Worm (Caenorhabditis elegans): ENCODE data around the gene C46A5.1.

Gene C46A5.1

ce11 chrIV:7785506-7786065 lies 21.9 kb downstream of the C46A5.1 start, which contains the start of gene tag-322 (continued):
- peak; percentile 62 for TF ChIP-seq rbr-2 (tag; optimal IDR thresholded peaks at IDR 0.05)
- no peak for TF ChIP-seq R02D3.7 (tag; optimal IDR thresholded peaks at IDR 0.05)
- TF ChIP-seq unc-62 (GFP tag; optimal IDR thresholded peaks at IDR 0.05 in 1 of 2) = no peak
- no peak for TF ChIP-seq unc-62 (tag; optimal IDR thresholded peaks at IDR 0.05)
- no peak for TF ChIP-seq daf-19 (GFP tag; conservative IDR thresholded peaks at IDR 0.05)
- TF ChIP-seq pqm-1 (tag; optimal IDR thresholded peaks at IDR 0.05) = no peak
- peak; percentile 71 for TF ChIP-seq dpl-1 (GFP tag; optimal IDR thresholded peaks at IDR 0.05)
- TF ChIP-seq arid-1 (GFP tag; conservative IDR thresholded peaks at IDR 0.05) = 0 out of 2 replicates have a peak, but pooled peaks have one; percentile 32
- TF ChIP-seq nhr-48 (tag; optimal IDR thresholded peaks at IDR 0.05) = no peak
- no peak for TF ChIP-seq Y5F2A.4 (GFP tag; optimal IDR thresholded peaks at IDR 0.05)
- TF ChIP-seq nhr-10 (tag; optimal IDR thresholded peaks at IDR 0.05) = no peak
- no peak for TF ChIP-seq ceh-44 (GFP tag; IDR thresholded peaks at IDR 0.05)
- peak; percentile 42 for TF ChIP-seq nhr-77 (tag; optimal IDR thresholded peaks at IDR 0.05)
- TF ChIP-seq unc-130 (GFP tag; optimal IDR thresholded peaks at IDR 0.05) = no peak
- peak; percentile 54 for TF ChIP-seq hlh-30 (tag; optimal IDR thresholded peaks at IDR 0.05; ENCODE audit: insufficient read depth)
- peak; percentile 44 for TF ChIP-seq nhr-28 (tag; optimal IDR thresholded peaks at IDR 0.05)
- TF ChIP-seq mep-1 (tag; optimal IDR thresholded peaks at IDR 0.05) = peak; percentile 85
- peak; percentile 84 for TF ChIP-seq mes-2 (tag; optimal IDR thresholded peaks at IDR 0.05; ENCODE audit: poor library complexity, severe bottlenecking)

ce11 chrIV:7789521-7789949 lies 25.8 kb downstream of the C46A5.1 start, which contains the start of gene imp-3:
Gene imp-3 (minus strand): TSS chrIV:7789613.
- TF ChIP-seq ZK337.2 (GFP tag; IDR thresholded peaks at IDR 0.05) (no peak), lir-3 (tag; optimal IDR thresholded peaks at IDR 0.05) (no peak), fkh-10 (GFP tag; optimal IDR thresholded peaks at IDR 0.05) (no peak), lsy-2 (tag; optimal IDR thresholded peaks at IDR 0.05) (peak; percentile 30 to 83), dmd-6 (GFP tag; IDR thresholded peaks at IDR 0.05) (peak; percentile 52), tra-1 (GFP tag; IDR thresholded peaks at IDR 0.05) (peak; percentile 74), set-16 (GFP tag; IDR thresholded peaks at IDR 0.05) (no peak), nhr-6 (tag; optimal IDR thresholded peaks at IDR 0.05) (peak; percentile 21), pha-4 (GFP tag; IDR thresholded peaks at IDR 0.05) (peak; percentile 71; the same call in 1 of the 2 replicates), pha-4 (tag; optimal IDR thresholded peaks at IDR 0.05) (peak; percentile 49), hlh-11 (tag; optimal IDR thresholded peaks at IDR 0.05) (peak; percentile 67), aha-1 (tag) (peak; percentile 98), jun-1 (tag; optimal IDR thresholded peaks at IDR 0.05) (no peak), F26F4.8 (GFP tag; conservative IDR thresholded peaks at IDR 0.05) (no peak), arid-1 (GFP tag; conservative IDR thresholded peaks at IDR 0.05) (peak; percentile 65; the same call in 1 of the 2 replicates), zip-2 (tag; optimal IDR thresholded peaks at IDR 0.05) (no peak), skn-1 (tag; optimal IDR thresholded peaks at IDR 0.05) (no peak), dve-1 (tag; optimal IDR thresholded peaks at IDR 0.05; ENCODE audit: insufficient read depth) (peak; percentile 62), F37D6.2 (tag; optimal IDR thresholded peaks at IDR 0.05) (no peak), Y105C5A.15 (GFP tag; IDR thresholded peaks at IDR 0.05) (peak; percentile 66; the same call in 1 of the 2 replicates), ZK546.5 (tag; optimal IDR thresholded peaks at IDR 0.05) (no peak), nhr-111 (GFP tag; optimal IDR thresholded peaks at IDR 0.05) (peak; percentile 40), sdz-12 (GFP tag; optimal IDR thresholded peaks at IDR 0.05) (no peak), lin-1 (GFP tag; IDR thresholded peaks at IDR 0.05) (0 out of 2 replicates have a peak, but pooled peaks have one; percentile 47), snpc-1.2 (GFP tag; IDR thresholded peaks at IDR 0.05) (peak; percentile 30; the same call in 1 of the 2 replicates), F49E8.2 (tag; optimal IDR thresholded peaks at IDR 0.05; ENCODE audit: borderline replicate concordance) (no peak), ama-1 (optimal IDR thresholded peaks at IDR 0.05) (peak; percentile 97), hif-1 (tag; optimal IDR thresholded peaks at IDR 0.05) (peak in 1 of 2 experiments; percentile 53), hmg-1.1 (GFP tag; IDR thresholded peaks at IDR 0.05) (peak; percentile 63; the same call in 1 of the 2 replicates), R02D3.7 (tag; optimal IDR thresholded peaks at IDR 0.05) (no peak), daf-12 (tag; optimal IDR thresholded peaks at IDR 0.05) (no peak), mes-2 (tag; optimal IDR thresholded peaks at IDR 0.05; ENCODE audit: poor library complexity, severe bottlenecking) (peak; percentile 52), zfp-3 (GFP tag; conservative IDR thresholded peaks at IDR 0.05) (peak; percentile 53), Y75B8A.6 (GFP tag; IDR thresholded peaks at IDR 0.05) (no peak), unc-62 (GFP tag; optimal IDR thresholded peaks at IDR 0.05 in 1 of 2) (peak in 1 of 2 experiments; percentile 12), unc-62 (tag; optimal IDR thresholded peaks at IDR 0.05) (no peak)
